Worm (Caenorhabditis elegans) whole organism, L1 larva: Measurements from ENCODE around the gene ebp-2.

Experiments
- C04F5.9 ChIP-seq: sonication (generic microtip); optimal IDR thresholded peaks from 2 replicates; lab custom pipeline; 2016; ENCODE audit warnings: missing genetic modification characterization, missing compliant biosample characterization
- C16A3.4 ChIP-seq: fragments of 150-350 bp; optimal IDR thresholded peaks from 2 replicates; lab custom pipeline; 2014; ENCODE audit warnings: missing biosample characterization, missing genetic modification characterization
- C34B4.2 ChIP-seq: sonication (generic microtip); optimal IDR thresholded peaks from 2 replicates; lab custom pipeline; 2017; ENCODE audit warnings: mild to moderate bottlenecking, missing genetic modification characterization, missing compliant biosample characterization
- F16B12.6 ChIP-seq: fragments of 150-350 bp; optimal IDR thresholded peaks from 2 replicates; lab custom pipeline; 2014; ENCODE audit warnings: missing biosample characterization, missing genetic modification characterization
- Y116A8C.19 ChIP-seq: sonication (generic microtip); optimal IDR thresholded peaks from 2 replicates; lab custom pipeline; 2016; ENCODE audit warnings: missing compliant biosample characterization, missing genetic modification characterization, borderline replicate concordance
- blmp-1 ChIP-seq: fragments of 150-350 bp; optimal IDR thresholded peaks from 2 replicates; lab custom pipeline; 2014; ENCODE audit warnings: missing biosample characterization, missing genetic modification characterization
- ceh-88 ChIP-seq: fragments of 200-800 bp; sonication (Bioruptor generic); IDR thresholded peaks from 2 replicates; pipeline ENCODE4 v1.3.6; 2022; ENCODE audit warnings: missing genetic modification characterization, missing compliant biosample characterization
- dpl-1 ChIP-seq, 3 experiments: fragments of 150-350 bp in 2 of 3; sonication (generic microtip) in 1 of 3; optimal IDR thresholded peaks; 2 replicates each; lab custom pipeline; 2014 to 2017; ENCODE audit warnings: missing biosample characterization in 3 of 3, missing genetic modification characterization in 3 of 3, missing genetic modification reagents in 3 of 3
- dsc-1 ChIP-seq: sonication (generic microtip); optimal IDR thresholded peaks from 2 replicates; lab custom pipeline; 2016; ENCODE audit warnings: mild to moderate bottlenecking, missing genetic modification characterization, missing compliant biosample characterization
- efl-1 ChIP-seq, 4 experiments: fragments of 150-350 bp; optimal IDR thresholded peaks in 3 of 4; peaks in 1 of 4; 1 replicate in 1 of 4; 2 replicates in 3 of 4; lab custom pipeline; 2014; ENCODE audit warnings: missing biosample characterization in 2 of 4, missing genetic modification characterization in 2 of 4, missing genetic modification reagents in 2 of 4
- ets-5 ChIP-seq: fragments of 200-800 bp; sonication (Bioruptor generic); IDR thresholded peaks from 2 replicates; pipeline ENCODE4 v1.3.6; 2022; ENCODE audit warnings: missing genetic modification characterization, missing compliant biosample characterization
- fkh-10 ChIP-seq: sonication (generic microtip); optimal IDR thresholded peaks from 2 replicates; lab custom pipeline; 2017; ENCODE audit warnings: missing biosample characterization, missing genetic modification reagents, missing genetic modification characterization
- fkh-4 ChIP-seq: sonication (generic microtip); optimal IDR thresholded peaks from 2 replicates; lab custom pipeline; 2016; ENCODE audit warnings: missing compliant biosample characterization, missing genetic modification characterization, borderline replicate concordance
- fkh-8 ChIP-seq: sonication (generic microtip); optimal IDR thresholded peaks from 2 replicates; lab custom pipeline; 2016; ENCODE audit warnings: mild to moderate bottlenecking, missing genetic modification characterization, missing compliant biosample characterization
- grh-1 ChIP-seq: fragments of 200-800 bp; sonication (Bioruptor generic); IDR thresholded peaks from 2 replicates; pipeline ENCODE4 v1.3.6; 2022; ENCODE audit warnings: missing genetic modification reagents, missing genetic modification characterization, missing compliant biosample characterization
- hlh-4 ChIP-seq: sonication (generic microtip); optimal IDR thresholded peaks from 2 replicates; lab custom pipeline; 2016; ENCODE audit warnings: mild to moderate bottlenecking, missing genetic modification characterization, missing compliant biosample characterization
- hpl-2 ChIP-seq: fragments of 150-350 bp; optimal IDR thresholded peaks from 2 replicates; lab custom pipeline; 2014; ENCODE audit warnings: missing biosample characterization, missing genetic modification reagents, missing genetic modification characterization
- irx-1 ChIP-seq: sonication (generic microtip); optimal IDR thresholded peaks from 2 replicates; lab custom pipeline; 2016; ENCODE audit warnings: missing genetic modification characterization, missing compliant biosample characterization
- jun-1 ChIP-seq: fragments of 150-350 bp; optimal IDR thresholded peaks from 2 replicates; lab custom pipeline; 2014; ENCODE audit warnings: missing biosample characterization, missing genetic modification reagents, missing genetic modification characterization
- lin-39 ChIP-seq: fragments of 150-350 bp; optimal IDR thresholded peaks from 2 replicates; lab custom pipeline; 2014; ENCODE audit warnings: missing biosample characterization, missing genetic modification reagents, missing genetic modification characterization
- lsy-2 ChIP-seq, 2 experiments: fragments of 150-350 bp; optimal IDR thresholded peaks; 2 replicates each; lab custom pipeline; 2014; ENCODE audit warnings: missing biosample characterization in 2 of 2, missing genetic modification characterization in 2 of 2
- mef-2 ChIP-seq: fragments of 150-350 bp; optimal IDR thresholded peaks from 2 replicates; lab custom pipeline; 2014; ENCODE audit warnings: missing biosample characterization, missing genetic modification characterization
- mep-1 ChIP-seq: fragments of 150-350 bp; optimal IDR thresholded peaks from 2 replicates; lab custom pipeline; 2014; ENCODE audit warnings: missing biosample characterization, missing genetic modification characterization
- nhr-11 ChIP-seq: fragments of 150-350 bp; optimal IDR thresholded peaks from 2 replicates; lab custom pipeline; 2014; ENCODE audit warnings: missing biosample characterization, missing genetic modification characterization
- nhr-19 ChIP-seq: fragments of 200-800 bp; sonication (Bioruptor generic); conservative IDR thresholded peaks from 2 replicates; pipeline ENCODE4 v1.3.6; 2022; ENCODE audit warnings: missing genetic modification characterization, missing compliant biosample characterization
- nhr-20 ChIP-seq: sonication (generic microtip); optimal IDR thresholded peaks from 2 replicates; lab custom pipeline; 2016; ENCODE audit warnings: mild to moderate bottlenecking, missing genetic modification characterization, missing compliant biosample characterization
- nhr-47 ChIP-seq: sonication (generic microtip); optimal IDR thresholded peaks from 2 replicates; lab custom pipeline; 2016; ENCODE audit warnings: mild to moderate bottlenecking, missing genetic modification characterization, moderate library complexity, missing compliant biosample characterization
- nhr-77 ChIP-seq: fragments of 150-350 bp; optimal IDR thresholded peaks from 2 replicates; lab custom pipeline; 2014; ENCODE audit warnings: missing biosample characterization, missing genetic modification characterization
- nhr-85 ChIP-seq: sonication (generic microtip); peaks from one replicate; lab custom pipeline; 2016; ENCODE audit warnings: missing genetic modification characterization, inconsistent platforms, missing compliant biosample characterization
- pag-3 ChIP-seq: sonication (generic microtip); optimal IDR thresholded peaks from 2 replicates; lab custom pipeline; 2017; ENCODE audit warnings: missing genetic modification characterization, mild to moderate bottlenecking, missing compliant biosample characterization, antibody characterized with exemption, borderline replicate concordance; ENCODE audit not compliant: insufficient read depth
- pax-3 ChIP-seq: fragments of 200-800 bp; sonication (Bioruptor generic); optimal IDR thresholded peaks from 2 replicates; lab custom pipeline; 2018; ENCODE audit warnings: mild to moderate bottlenecking, missing genetic modification characterization, moderate library complexity, missing compliant biosample characterization
- snu-23 ChIP-seq: sonication (generic microtip); optimal IDR thresholded peaks from 2 replicates; lab custom pipeline; 2016; ENCODE audit warnings: missing genetic modification characterization, missing compliant biosample characterization
- sup-37 ChIP-seq: fragments of 200-800 bp; sonication (Bioruptor generic); optimal IDR thresholded peaks from 2 replicates; lab custom pipeline; 2018; ENCODE audit warnings: mild to moderate bottlenecking, missing genetic modification characterization, missing compliant biosample characterization
- unc-130 ChIP-seq: fragments of 150-350 bp; optimal IDR thresholded peaks from 2 replicates; lab custom pipeline; 2017; ENCODE audit warnings: missing biosample characterization, missing genetic modification characterization, inconsistent platforms
- unc-86 ChIP-seq: sonication (generic microtip); optimal IDR thresholded peaks from 2 replicates; lab custom pipeline; 2016; ENCODE audit warnings: missing genetic modification characterization, missing compliant biosample characterization
- xbp-1 ChIP-seq: sonication (generic microtip); optimal IDR thresholded peaks from 2 replicates; lab custom pipeline; 2016; ENCODE audit warnings: missing genetic modification characterization, missing compliant biosample characterization
- zip-4 ChIP-seq: fragments of 200-800 bp; sonication (Bioruptor generic); optimal IDR thresholded peaks from 2 replicates; lab custom pipeline; 2018; ENCODE audit warnings: mild to moderate bottlenecking, missing genetic modification characterization, moderate library complexity, missing compliant biosample characterization
- ztf-11 ChIP-seq, 2 experiments: sonication (generic microtip); optimal IDR thresholded peaks; 2 replicates each; lab custom pipeline; 2016 to 2017; ENCODE audit warnings: missing genetic modification characterization in 2 of 2, missing biosample characterization in 1 of 2, missing compliant biosample characterization in 1 of 2
- ztf-4 ChIP-seq: fragments of 150-350 bp; optimal IDR thresholded peaks from 2 replicates; lab custom pipeline; 2014; ENCODE audit warnings: missing biosample characterization, missing genetic modification characterization

The ebp-2 gene

ce11 chrII:11473525-11474181 is 31.1 kb downstream of the ebp-2 start, which contains the start of the genes metl-1 and W02B12.11 (continued):
- peak; percentile 85 for TF ChIP-seq xbp-1
- peak; percentile 51 for TF ChIP-seq fkh-10 (GFP tag; lab: Kevin White, UChicago)
- TF ChIP-seq unc-130 (tag; lab: Kevin White, UChicago) = peak; percentile 80
- TF ChIP-seq blmp-1 (tag; lab: Kevin White, UChicago) = peak; percentile 66
- peak; percentile 69 for TF ChIP-seq C04F5.9 (tag; lab: Kevin White, UChicago)
- TF ChIP-seq Y116A8C.19 (tag; lab: Kevin White, UChicago) = no peak
- peak; percentile 54 for TF ChIP-seq F16B12.6 (tag; lab: Kevin White, UChicago)
- peak; percentile 71 for TF ChIP-seq jun-1 (tag; lab: Kevin White, UChicago)
- TF ChIP-seq dpl-1 (GFP tag; optimal IDR thresholded peaks at IDR 0.05; lab: Kevin White, UChicago) = peak; percentile 74 to 81 (median 81)
- peak; percentile 39 for TF ChIP-seq nhr-77 (tag; lab: Kevin White, UChicago)
- no peak for TF ChIP-seq pag-3
- no peak for TF ChIP-seq C34B4.2 (tag; lab: Kevin White, UChicago)
- TF ChIP-seq nhr-85 = peak; percentile 91
- peak; percentile 91 for TF ChIP-seq snu-23 (GFP tag; lab: Kevin White, UChicago)
- peak; percentile 82 for TF ChIP-seq unc-86 (tag; lab: Kevin White, UChicago)
- TF ChIP-seq nhr-11 (tag; lab: Kevin White, UChicago) = peak; percentile 49
- TF ChIP-seq sup-37 (GFP tag; lab: Kevin White, UChicago) = peak; percentile 9
- TF ChIP-seq nhr-47 = peak; percentile 91
- TF ChIP-seq hpl-2 (GFP tag; lab: Kevin White, UChicago) = peak; percentile 4
- TF ChIP-seq nhr-20 (tag; lab: Kevin White, UChicago) = peak; percentile 89
- TF ChIP-seq lsy-2 (tag; optimal IDR thresholded peaks at IDR 0.05; lab: Kevin White, UChicago) = peak; percentile 90 to 94
- TF ChIP-seq fkh-8 (tag; lab: Kevin White, UChicago) = peak; percentile 79
- peak; percentile 80 for TF ChIP-seq ztf-4
- TF ChIP-seq nhr-19 = peak; percentile 92
- TF ChIP-seq, all 84 proteins: peak for 59

ce11 chrII:11476410-11476809 is 33.9 kb downstream of the ebp-2 start, which contains the start of gene W02B12.16:
TSS of gene W02B12.16 (minus strand) at chrII:11476510.
- TF ChIP-seq lin-39 (no peak), snu-23 (GFP tag; lab: Kevin White, UChicago) (no peak), C16A3.4 (tag; lab: Kevin White, UChicago) (no peak), fkh-4 (tag; lab: Kevin White, UChicago) (no peak), zip-4 (GFP tag; lab: Kevin White, UChicago) (no peak), grh-1 (no peak), pax-3 (no peak), dsc-1 (no peak), irx-1 (no peak)

ce11 chrII:11479076-11479475 is 36.6 kb downstream of the ebp-2 start, which contains the start of gene W02B12.12:
TSS of gene W02B12.12 (minus strand) at chrII:11479176.
- TF ChIP-seq ceh-88 (GFP tag; lab: Robert Waterston, UW) (no peak), mep-1 (tag; lab: Kevin White, UChicago) (no peak), nhr-20 (tag; lab: Kevin White, UChicago) (no peak), fkh-4 (tag; lab: Kevin White, UChicago) (no peak), ets-5 (GFP tag; lab: Robert Waterston, UW) (no peak), efl-1 (optimal IDR thresholded peaks at IDR 0.05; lab: Kevin White, UChicago) (no peak), efl-1 (GFP tag; optimal IDR thresholded peaks at IDR 0.05 in 1 of 2; lab: Kevin White, UChicago) (no peak), ztf-11 (tag; optimal IDR thresholded peaks at IDR 0.05; lab: Kevin White, UChicago) (no peak), hlh-4 (tag; lab: Kevin White, UChicago) (no peak), mef-2 (tag; lab: Kevin White, UChicago) (no peak), dsc-1 (no peak), unc-130 (tag; lab: Kevin White, UChicago) (no peak)
